Fruit fly (Drosophila melanogaster): ENCODE results near the gene Fer3HCH.

- TF ChIP-seq CG32121 (GFP tag; IDR thresholded peaks at IDR 0.05) (no peak), CG8159 (tag; optimal IDR thresholded peaks at IDR 0.05) (no peak), CG15710 (tag; optimal IDR thresholded peaks at IDR 0.05) (no peak), rn (GFP tag; IDR thresholded peaks at IDR 0.05) (no peak), gl (tag; optimal IDR thresholded peaks at IDR 0.05) (no peak), EcR (GFP tag; optimal IDR thresholded peaks at IDR 0.05) (no peak)
Measured at dm6 chrX:13145858-13146257, 37.9 kb upstream of the Fer3HCH start.

Data from whole organism, pupa.